Worm (Caenorhabditis elegans): ENCODE data around the gene npr-38.

npr-38 gene

DNA sequence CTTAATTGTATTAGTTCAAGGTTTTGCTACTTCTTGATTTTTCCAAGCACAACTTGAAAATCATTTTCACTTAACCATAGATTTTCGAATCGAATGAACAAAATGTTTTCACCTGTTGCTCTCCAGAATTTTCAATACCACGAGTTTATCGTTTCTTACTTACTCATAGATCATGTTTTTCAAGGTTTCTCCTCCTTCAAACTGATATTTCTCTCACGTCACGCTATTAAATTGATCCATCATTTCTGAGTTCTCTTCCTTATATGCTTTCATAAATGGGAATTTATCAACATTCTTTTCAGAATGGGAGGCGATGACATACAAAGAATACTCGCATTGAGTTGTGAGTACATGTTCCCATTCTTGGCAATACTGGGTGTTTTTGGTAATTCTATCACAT is at the start of gene npr-38:
npr-38 (plus strand) TSS at position 301 of the 400 bp plus-strand sequence.
- TF ChIP-seq nhr-77 (tag; optimal IDR thresholded peaks at IDR 0.05) (no peak), daf-19 (GFP tag; conservative IDR thresholded peaks at IDR 0.05) (no peak), nhr-28 (tag; optimal IDR thresholded peaks at IDR 0.05) (no peak)

DNA sequence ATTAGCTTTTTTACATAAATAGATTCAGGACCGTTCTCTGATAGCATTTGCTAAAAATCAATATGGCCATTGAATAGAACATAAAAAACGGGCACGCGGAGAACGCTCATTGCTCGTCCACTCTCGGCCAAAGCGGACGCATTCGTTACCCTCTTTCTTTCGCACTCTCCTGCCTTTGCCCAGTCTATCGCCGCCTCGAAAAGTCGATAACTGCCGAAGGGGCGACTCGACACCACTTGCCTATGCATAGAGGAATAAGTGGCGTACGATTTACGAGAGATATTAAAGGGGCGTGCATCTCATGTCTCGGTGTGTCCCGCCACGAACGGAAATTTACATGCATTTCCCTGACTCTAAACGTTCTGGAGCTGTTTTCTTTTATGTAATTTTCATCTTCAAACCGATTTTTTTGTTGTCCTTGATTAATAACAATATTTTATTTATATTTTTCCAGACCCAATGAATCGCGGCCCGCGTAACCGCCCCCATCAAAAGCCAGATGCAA is 48.2 kb upstream of the npr-38 start, which contains the start of gene W05H9.4:
W05H9.4 (plus strand) TSS at position 455 of the 505 bp plus-strand sequence.
- TF ChIP-seq ama-1 (optimal IDR thresholded peaks at IDR 0.05) = no peak
- no peak for TF ChIP-seq nhr-237 (tag; optimal IDR thresholded peaks at IDR 0.05)
- TF ChIP-seq zip-2 (tag; optimal IDR thresholded peaks at IDR 0.05) = no peak
- TF ChIP-seq nhr-42 (GFP tag; IDR thresholded peaks at IDR 0.05) = no peak
- no peak for TF ChIP-seq F44E2.7 (GFP tag; IDR thresholded peaks at IDR 0.05)
- TF ChIP-seq Y5F2A.4 (GFP tag; optimal IDR thresholded peaks at IDR 0.05) = no peak
- TF ChIP-seq Y75B8A.6 (GFP tag; IDR thresholded peaks at IDR 0.05) = no peak
- TF ChIP-seq snpc-4 (tag; optimal IDR thresholded peaks at IDR 0.05) = no peak
- TF ChIP-seq hif-1 (tag; optimal IDR thresholded peaks at IDR 0.05) = no peak
- TF ChIP-seq tag-97 (GFP tag; IDR thresholded peaks at IDR 0.05) = no peak
- TF ChIP-seq ztf-11 (tag; optimal IDR thresholded peaks at IDR 0.05) = no peak
- TF ChIP-seq jun-1 (tag; optimal IDR thresholded peaks at IDR 0.05) = no peak
- TF ChIP-seq D1046.2 (GFP tag; IDR thresholded peaks at IDR 0.05) = no peak
- TF ChIP-seq Y48G9A.11 (GFP tag; IDR thresholded peaks at IDR 0.05) = no peak
- TF ChIP-seq mep-1 (tag; optimal IDR thresholded peaks at IDR 0.05) = peak; percentile 44
- TF ChIP-seq hlh-30 (tag; optimal IDR thresholded peaks at IDR 0.05; ENCODE audit: insufficient read depth) = peak; percentile 74
- no peak for TF ChIP-seq nhr-48 (tag; optimal IDR thresholded peaks at IDR 0.05)
- TF ChIP-seq ces-1 (GFP tag; optimal IDR thresholded peaks at IDR 0.05) = no peak
- TF ChIP-seq lsy-2 (tag; optimal IDR thresholded peaks at IDR 0.05) = peak in 1 of 2 experiments; percentile 44
- TF ChIP-seq unc-62 (GFP tag; optimal IDR thresholded peaks at IDR 0.05 in 1 of 2) = no peak
- no peak for TF ChIP-seq unc-62 (tag; optimal IDR thresholded peaks at IDR 0.05)
- TF ChIP-seq rbr-2 (tag; optimal IDR thresholded peaks at IDR 0.05) = peak; percentile 48
- TF ChIP-seq F49E8.2 (tag; optimal IDR thresholded peaks at IDR 0.05; ENCODE audit: borderline replicate concordance) = no peak
- peak; percentile 39 for TF ChIP-seq mes-2 (tag; optimal IDR thresholded peaks at IDR 0.05; ENCODE audit: poor library complexity, severe bottlenecking)
- peak; percentile 97 for TF ChIP-seq aha-1 (tag)
- TF ChIP-seq snpc-1.2 (GFP tag; IDR thresholded peaks at IDR 0.05) = 0 out of 2 replicates have a peak, but pooled peaks have one; percentile 8
- TF ChIP-seq fos-1 (tag; optimal IDR thresholded peaks at IDR 0.05) = no peak
- TF ChIP-seq zfp-3 (GFP tag; conservative IDR thresholded peaks at IDR 0.05) = no peak
- TF ChIP-seq lim-7 (GFP tag; IDR thresholded peaks at IDR 0.05) = no peak
- TF ChIP-seq saeg-2 (GFP tag; IDR thresholded peaks at IDR 0.05) = no peak
- no peak for TF ChIP-seq mxl-3 (GFP tag; optimal IDR thresholded peaks at IDR 0.05)
- no peak for TF ChIP-seq daf-8 (GFP tag; IDR thresholded peaks at IDR 0.05)
- TF ChIP-seq dpl-1 (GFP tag; optimal IDR thresholded peaks at IDR 0.05) = no peak
- TF ChIP-seq nhr-25 (tag; optimal IDR thresholded peaks at IDR 0.05; ENCODE audit: borderline replicate concordance, insufficient read depth) = peak; percentile 2
- TF ChIP-seq nhr-10 (tag; optimal IDR thresholded peaks at IDR 0.05) = no peak
- no peak for TF ChIP-seq nhr-11 (tag; optimal IDR thresholded peaks at IDR 0.05)
- peak; percentile 53 for TF ChIP-seq hlh-11 (tag; optimal IDR thresholded peaks at IDR 0.05)
- no peak for TF ChIP-seq php-3 (GFP tag; IDR thresholded peaks at IDR 0.05)
- TF ChIP-seq madf-9 (GFP tag; conservative IDR thresholded peaks at IDR 0.05) = no peak
- no peak for TF ChIP-seq fkh-10 (GFP tag; optimal IDR thresholded peaks at IDR 0.05)
- TF ChIP-seq skn-1 (tag; optimal IDR thresholded peaks at IDR 0.05) = no peak
- TF ChIP-seq ceh-44 (GFP tag; IDR thresholded peaks at IDR 0.05) = no peak
- TF ChIP-seq zag-1 (tag; optimal IDR thresholded peaks at IDR 0.05) = no peak
- TF ChIP-seq arid-1 (GFP tag; conservative IDR thresholded peaks at IDR 0.05) = no peak; the same call in 1 of the 2 replicates
- TF ChIP-seq mdl-1 (tag; optimal IDR thresholded peaks at IDR 0.05) = peak in 1 of 2 experiments; percentile 33
- TF ChIP-seq zip-11 (GFP tag; IDR thresholded peaks at IDR 0.05) = no peak
- TF ChIP-seq pqm-1 (tag; optimal IDR thresholded peaks at IDR 0.05) = no peak
- no peak for TF ChIP-seq daf-19 (GFP tag; conservative IDR thresholded peaks at IDR 0.05)
- TF ChIP-seq nhr-28 (tag; optimal IDR thresholded peaks at IDR 0.05) = no peak

All from whole organism, L4 larva.